Worm (Caenorhabditis elegans) whole organism, L4 larva: Measurements from ENCODE around the gene sra-32.
A peak's percentile ranks its signal among the peaks of the same experiment; 100 is the strongest.

Source experiments
- F26F4.8 ChIP-seq: fragments of 200-800 bp; sonication (Bioruptor generic); conservative IDR thresholded peaks from 2 replicates; pipeline ENCODE4 v1.3.6; 2022; ENCODE audit warnings: missing genetic modification characterization, missing compliant biosample characterization
- F37D6.2 ChIP-seq: sonication (generic microtip); optimal IDR thresholded peaks from 2 replicates; lab custom pipeline; 2016; ENCODE audit warnings: mild to moderate bottlenecking, missing genetic modification characterization, missing compliant biosample characterization
- F44E2.7 ChIP-seq: fragments of 200-800 bp; sonication (Bioruptor generic); IDR thresholded peaks from 2 replicates; pipeline ENCODE4 v2.1.2; 2022; ENCODE audit warnings: missing genetic modification characterization, missing compliant biosample characterization
- Y48G9A.11 ChIP-seq: fragments of 200-800 bp; sonication (Bioruptor generic); IDR thresholded peaks from 2 replicates; pipeline ENCODE4 v1.3.6; 2022; ENCODE audit warnings: missing genetic modification reagents, missing genetic modification characterization, missing compliant biosample characterization
- Y5F2A.4 ChIP-seq: fragments of 200-800 bp; sonication (Bioruptor generic); optimal IDR thresholded peaks from 2 replicates; lab custom pipeline; 2018; ENCODE audit warnings: mild to moderate bottlenecking, missing genetic modification characterization, missing compliant biosample characterization
- ZK546.5 ChIP-seq, 2 experiments: sonication (generic microtip); optimal IDR thresholded peaks; 2 replicates each; lab custom pipeline; 2017; ENCODE audit warnings: missing biosample characterization in 2 of 2, missing genetic modification characterization in 2 of 2
- aha-1 ChIP-seq: fragments of 150-350 bp; peaks from one replicate; lab custom pipeline; 2014; ENCODE audit warnings: missing biosample characterization, missing genetic modification characterization
- aly-2 ChIP-seq: sonication (generic microtip); optimal IDR thresholded peaks from 2 replicates; lab custom pipeline; 2018; ENCODE audit warnings: missing biosample characterization, missing genetic modification characterization
- ama-1 ChIP-seq: fragments of 150-350 bp; optimal IDR thresholded peaks from 2 replicates; lab custom pipeline; 2014; ENCODE audit warnings: inconsistent platforms, mixed read lengths
- ceh-28 ChIP-seq: fragments of 150-350 bp; optimal IDR thresholded peaks from 2 replicates; lab custom pipeline; 2014; ENCODE audit warnings: missing biosample characterization, missing genetic modification reagents, missing genetic modification characterization
- ceh-44 ChIP-seq: fragments of 200-800 bp; sonication (Bioruptor generic); IDR thresholded peaks from 2 replicates; pipeline ENCODE4 v1.3.6; 2022; ENCODE audit warnings: missing genetic modification reagents, missing genetic modification characterization, missing compliant biosample characterization
- ceh-62 ChIP-seq: sonication (generic microtip); optimal IDR thresholded peaks from 2 replicates; lab custom pipeline; 2017; ENCODE audit warnings: missing biosample characterization, missing genetic modification characterization
- ces-1 ChIP-seq: fragments of 150-350 bp; sonication (generic microtip); optimal IDR thresholded peaks from 4 replicates; lab custom pipeline; 2014; ENCODE audit warnings: missing biosample characterization, missing genetic modification reagents, missing genetic modification characterization
- ctbp-1 ChIP-seq: fragments of 200-800 bp; sonication (Bioruptor generic); IDR thresholded peaks from 2 replicates; pipeline ENCODE4 v1.3.6; 2022; ENCODE audit warnings: missing genetic modification reagents, missing genetic modification characterization, missing compliant biosample characterization
- daf-12 ChIP-seq: fragments of 150-350 bp; optimal IDR thresholded peaks from 2 replicates; lab custom pipeline; 2014; ENCODE audit warnings: missing biosample characterization, missing genetic modification reagents, missing genetic modification characterization
- daf-16 ChIP-seq, 3 experiments: sonication (generic microtip); optimal IDR thresholded peaks; 2 replicates each; lab custom pipeline; 2016 to 2017; ENCODE audit warnings: missing genetic modification characterization in 3 of 3, missing genetic modification reagents in 3 of 3, mild to moderate bottlenecking in 2 of 3, missing compliant biosample characterization in 2 of 3, missing biosample characterization in 1 of 3, moderate library complexity in 1 of 3
- dmd-6 ChIP-seq: fragments of 200-800 bp; sonication (Bioruptor generic); IDR thresholded peaks from 2 replicates; pipeline ENCODE4 v1.3.6; 2022; ENCODE audit warnings: missing genetic modification reagents, missing genetic modification characterization, missing compliant biosample characterization
- dpl-1 ChIP-seq: fragments of 150-350 bp; optimal IDR thresholded peaks from 2 replicates; lab custom pipeline; 2014; ENCODE audit warnings: missing biosample characterization, missing genetic modification reagents, missing genetic modification characterization
- dve-1 ChIP-seq: sonication (generic microtip); optimal IDR thresholded peaks from 2 replicates; lab custom pipeline; 2017; ENCODE audit warnings: antibody characterized with exemption, mild to moderate bottlenecking, missing genetic modification characterization, missing compliant biosample characterization; ENCODE audit not compliant: insufficient read depth
- egl-27 ChIP-seq: sonication (generic microtip); optimal IDR thresholded peaks from 3 replicates; lab custom pipeline; 2017; ENCODE audit warnings: missing biosample characterization, missing genetic modification reagents, missing genetic modification characterization
- hif-1 ChIP-seq, 2 experiments: sonication (generic microtip); optimal IDR thresholded peaks; 2 replicates each; lab custom pipeline; 2016 to 2017; ENCODE audit warnings: missing compliant biosample characterization in 2 of 2, missing genetic modification characterization in 2 of 2, missing genetic modification reagents in 2 of 2, missing genotype in 2 of 2, mild to moderate bottlenecking in 1 of 2
- hlh-11 ChIP-seq: fragments of 200-800 bp; sonication (Bioruptor generic); optimal IDR thresholded peaks from 2 replicates; lab custom pipeline; 2018; ENCODE audit warnings: mild to moderate bottlenecking, missing genetic modification characterization, missing compliant biosample characterization
- hlh-30 ChIP-seq: sonication (generic microtip); optimal IDR thresholded peaks from 2 replicates; lab custom pipeline; 2017; ENCODE audit warnings: antibody characterized with exemption, mild to moderate bottlenecking, missing genetic modification characterization, missing compliant biosample characterization; ENCODE audit not compliant: insufficient read depth
- hmg-1.1 ChIP-seq: fragments of 200-800 bp; sonication (Bioruptor generic); IDR thresholded peaks from 2 replicates; pipeline ENCODE4 v1.3.6; 2022; ENCODE audit warnings: missing genetic modification reagents, missing genetic modification characterization, missing compliant biosample characterization
- lin-1 ChIP-seq: fragments of 200-800 bp; sonication (Bioruptor generic); IDR thresholded peaks from 2 replicates; pipeline ENCODE4 v1.3.6; 2022; ENCODE audit warnings: missing genetic modification reagents, missing genetic modification characterization, missing compliant biosample characterization
- lsy-2 ChIP-seq, 2 experiments: fragments of 150-350 bp in 1 of 2; sonication (generic microtip) in 1 of 2; optimal IDR thresholded peaks; 2 replicates each; lab custom pipeline; 2014 to 2017; ENCODE audit warnings: missing biosample characterization in 2 of 2, missing genetic modification characterization in 2 of 2
- madf-5 ChIP-seq, 2 experiments: fragments of 200-800 bp; sonication (Bioruptor generic); IDR thresholded peaks; 2 replicates each; pipeline ENCODE4 v1.3.6; 2022; ENCODE audit warnings: missing compliant biosample characterization in 2 of 2, missing genetic modification characterization in 2 of 2
- mdl-1 ChIP-seq, 2 experiments: fragments of 150-350 bp in 1 of 2; sonication (generic microtip) in 1 of 2; optimal IDR thresholded peaks; 2 replicates each; lab custom pipeline; 2014 to 2017; ENCODE audit warnings: missing biosample characterization in 2 of 2, missing genetic modification characterization in 2 of 2
- mes-2 ChIP-seq: sonication (generic microtip); optimal IDR thresholded peaks from 2 replicates; lab custom pipeline; 2016; ENCODE audit warnings: missing genotype, mild to moderate bottlenecking, missing genetic modification characterization, missing compliant biosample characterization; ENCODE audit not compliant: poor library complexity, severe bottlenecking
- mxl-3 ChIP-seq: fragments of 200-800 bp; sonication (Bioruptor generic); optimal IDR thresholded peaks from 2 replicates; lab custom pipeline; 2018; ENCODE audit warnings: mild to moderate bottlenecking, missing genetic modification characterization, missing compliant biosample characterization
- nhr-11 ChIP-seq: fragments of 150-350 bp; optimal IDR thresholded peaks from 2 replicates; lab custom pipeline; 2014; ENCODE audit warnings: missing biosample characterization, missing genetic modification characterization
- nhr-25 ChIP-seq: sonication (generic microtip); optimal IDR thresholded peaks from 2 replicates; lab custom pipeline; 2017; ENCODE audit warnings: missing genetic modification characterization, mild to moderate bottlenecking, missing compliant biosample characterization, antibody characterized with exemption, moderate library complexity, borderline replicate concordance; ENCODE audit not compliant: insufficient read depth
- nhr-41 ChIP-seq: fragments of 200-800 bp; sonication (Bioruptor generic); IDR thresholded peaks from 2 replicates; pipeline ENCODE4 v1.3.6; 2022; ENCODE audit warnings: missing genetic modification reagents, missing genetic modification characterization, missing compliant biosample characterization
- nhr-6 ChIP-seq: fragments of 150-350 bp; optimal IDR thresholded peaks from 2 replicates; lab custom pipeline; 2014; ENCODE audit warnings: missing biosample characterization, missing genetic modification characterization
- nhr-76 ChIP-seq: fragments of 150-350 bp; optimal IDR thresholded peaks from 2 replicates; lab custom pipeline; 2014; ENCODE audit warnings: missing biosample characterization, missing genetic modification characterization
- pha-4 ChIP-seq, 2 experiments: fragments of 150-350 bp in 1 of 2; fragments of 200-800 bp in 1 of 2; sonication (Bioruptor generic) in 1 of 2; IDR thresholded peaks in 1 of 2; optimal IDR thresholded peaks in 1 of 2; 2 replicates each; pipeline versions ENCODE4 v1.3.6 to Lab custom; 2014 to 2022; ENCODE audit warnings: missing genetic modification characterization in 2 of 2, missing genetic modification reagents in 2 of 2, missing biosample characterization in 1 of 2, missing compliant biosample characterization in 1 of 2
- rbr-2 ChIP-seq: sonication (generic microtip); optimal IDR thresholded peaks from 2 replicates; lab custom pipeline; 2016; ENCODE audit warnings: missing genotype, missing genetic modification characterization, missing compliant biosample characterization
- sdz-12 ChIP-seq: fragments of 200-800 bp; sonication (Bioruptor generic); optimal IDR thresholded peaks from 2 replicates; lab custom pipeline; 2018; ENCODE audit warnings: mild to moderate bottlenecking, missing genetic modification characterization, missing compliant biosample characterization
- set-16 ChIP-seq: fragments of 200-800 bp; sonication (Bioruptor generic); IDR thresholded peaks from 2 replicates; pipeline ENCODE4 v1.3.6; 2022; ENCODE audit warnings: missing genetic modification reagents, missing genetic modification characterization, missing compliant biosample characterization
- snpc-1.2 ChIP-seq: fragments of 200-800 bp; sonication (Bioruptor generic); IDR thresholded peaks from 2 replicates; pipeline ENCODE4 v1.3.6; 2022; ENCODE audit warnings: missing genetic modification reagents, missing genetic modification characterization, missing compliant biosample characterization
- tra-1 ChIP-seq: fragments of 200-800 bp; sonication (Bioruptor generic); IDR thresholded peaks from 2 replicates; pipeline ENCODE4 v1.3.6; 2022; ENCODE audit warnings: missing genetic modification reagents, missing genetic modification characterization, missing compliant biosample characterization
- unc-130 ChIP-seq: sonication (generic microtip); optimal IDR thresholded peaks from 2 replicates; lab custom pipeline; 2016; ENCODE audit warnings: missing genetic modification reagents, missing genetic modification characterization, missing compliant biosample characterization
- unc-39 ChIP-seq: sonication (generic microtip); optimal IDR thresholded peaks from 2 replicates; lab custom pipeline; 2017; ENCODE audit warnings: missing biosample characterization, missing genetic modification characterization
- zfp-3 ChIP-seq: fragments of 200-800 bp; sonication (Bioruptor generic); conservative IDR thresholded peaks from 2 replicates; pipeline ENCODE4 v1.3.6; 2022; ENCODE audit warnings: missing genetic modification reagents, missing genetic modification characterization, missing compliant biosample characterization

Gene sra-32

ce11 chrII:4506552-4507291, 25.1 kb downstream of the sra-32 start (continued):
- TF ChIP-seq nhr-76 (tag; lab: Kevin White, UChicago): no peak
- TF ChIP-seq nhr-11: peak; percentile 75
- no peak for TF ChIP-seq aly-2 (tag; lab: Kevin White, UChicago)
- TF ChIP-seq ctbp-1 (GFP tag; lab: Robert Waterston, UW): peak; percentile 64; the same call in 1 of the 2 replicates
- 0 out of 2 replicates have a peak, but pooled peaks have one; percentile 44 for TF ChIP-seq lin-1
- TF ChIP-seq ces-1 (GFP tag; lab: Kevin White, UChicago): peak; percentile 46
- no peak for TF ChIP-seq nhr-6 (tag; lab: Kevin White, UChicago)
- TF ChIP-seq ceh-44 (GFP tag; lab: Robert Waterston, UW): no peak
- TF ChIP-seq hif-1 (tag; optimal IDR thresholded peaks at IDR 0.05; lab: Kevin White, UChicago): peak in 1 of 2 experiments; percentile 49
- no peak for TF ChIP-seq unc-39 (tag; lab: Kevin White, UChicago)
- no peak for TF ChIP-seq ceh-28 (tag; lab: Kevin White, UChicago)
- TF ChIP-seq zfp-3 (GFP tag; lab: Robert Waterston, UW): no peak
- no peak for TF ChIP-seq F26F4.8 (GFP tag; lab: Robert Waterston, UW)
- TF ChIP-seq hmg-1.1 (GFP tag; lab: Robert Waterston, UW): peak; percentile 70; the same call in 1 of the 2 replicates
- peak; percentile 74 for TF ChIP-seq dmd-6 (GFP tag; lab: Robert Waterston, UW)
- no peak for TF ChIP-seq ama-1
- TF ChIP-seq pha-4 (GFP tag; IDR thresholded peaks at IDR 0.05; lab: Robert Waterston, UW): peak; percentile 47; the same call in 1 of the 2 replicates
- TF ChIP-seq pha-4 (tag; optimal IDR thresholded peaks at IDR 0.05; lab: Kevin White, UChicago): peak; percentile 8
- peak; percentile 53 for TF ChIP-seq dve-1
- TF ChIP-seq mxl-3 (GFP tag; lab: Kevin White, UChicago): peak; percentile 46
- TF ChIP-seq Y48G9A.11 (GFP tag; lab: Robert Waterston, UW): no peak
- peak; percentile 74 for TF ChIP-seq rbr-2
- TF ChIP-seq egl-27: no peak
- TF ChIP-seq tra-1: no peak
- no peak for TF ChIP-seq Y5F2A.4 (GFP tag; lab: Kevin White, UChicago)
- peak in 1 of 2 experiments; percentile 82 for TF ChIP-seq mdl-1 (tag; optimal IDR thresholded peaks at IDR 0.05; lab: Kevin White, UChicago)
- TF ChIP-seq mes-2 (tag; lab: Kevin White, UChicago): peak; percentile 31
- TF ChIP-seq F37D6.2 (tag; lab: Kevin White, UChicago): peak; percentile 28
- peak; percentile 46 for TF ChIP-seq dpl-1
- TF ChIP-seq hlh-11 (tag; lab: Kevin White, UChicago): peak; percentile 70
- TF ChIP-seq lsy-2 (tag; optimal IDR thresholded peaks at IDR 0.05; lab: Kevin White, UChicago): peak; percentile 73 to 76
- TF ChIP-seq aha-1 (tag; lab: Kevin White, UChicago): peak; percentile 60
- TF ChIP-seq hlh-30 (tag; lab: Kevin White, UChicago): peak; percentile 90
- TF ChIP-seq unc-130: no peak

ce11 chrII:4505097-4505626, 26.6 kb downstream of the sra-32 start, which contains the start of gene camt-1:
Gene camt-1 (minus strand): TSS chrII:4505147.
- TF ChIP-seq nhr-25 (tag; lab: Kevin White, UChicago) (no peak), F44E2.7 (no peak), daf-16 (GFP tag; optimal IDR thresholded peaks at IDR 0.05; lab: Kevin White, UChicago) (no peak), daf-16 (tag; optimal IDR thresholded peaks at IDR 0.05; lab: Kevin White, UChicago) (no peak), ceh-62 (tag; lab: Kevin White, UChicago) (no peak), sdz-12 (GFP tag; lab: Kevin White, UChicago) (no peak), madf-5 (GFP tag; IDR thresholded peaks at IDR 0.05; lab: Robert Waterston, UW) (no peak), Y5F2A.4 (GFP tag; lab: Kevin White, UChicago) (no peak), set-16 (GFP tag; lab: Robert Waterston, UW) (no peak), F37D6.2 (tag; lab: Kevin White, UChicago) (no peak), ceh-28 (tag; lab: Kevin White, UChicago) (no peak), snpc-1.2 (no peak), daf-12 (tag; lab: Kevin White, UChicago) (no peak), nhr-41 (GFP tag; lab: Robert Waterston, UW) (no peak), ZK546.5 (tag; optimal IDR thresholded peaks at IDR 0.05; lab: Kevin White, UChicago) (no peak)
